Worm (Caenorhabditis elegans) whole organism, L1 larva: Measurements from ENCODE around the gene C29F7.3.

ENCODE experiments used
- fkh-10 ChIP-seq: sonication (generic microtip); optimal IDR thresholded peaks from 2 replicates; lab custom pipeline; 2017; ENCODE audit warnings: missing biosample characterization, missing genetic modification reagents, missing genetic modification characterization
- lin-13 ChIP-seq: fragments of 150-350 bp; optimal IDR thresholded peaks from 2 replicates; lab custom pipeline; 2014; ENCODE audit warnings: missing biosample characterization, missing genetic modification reagents, missing genetic modification characterization
- nhr-12 ChIP-seq: sonication (generic microtip); optimal IDR thresholded peaks from 2 replicates; lab custom pipeline; 2017; ENCODE audit warnings: missing biosample characterization, missing genetic modification characterization
- nhr-237 ChIP-seq: fragments of 150-350 bp; optimal IDR thresholded peaks from 2 replicates; lab custom pipeline; 2014; ENCODE audit warnings: missing biosample characterization, missing genetic modification characterization
- pqm-1 ChIP-seq: sonication (generic microtip); optimal IDR thresholded peaks from 3 replicates; lab custom pipeline; 2017; ENCODE audit warnings: missing biosample characterization, missing genetic modification characterization
- snpc-4 ChIP-seq: fragments of 150-350 bp; optimal IDR thresholded peaks from 2 replicates; lab custom pipeline; 2014; ENCODE audit warnings: missing biosample characterization, missing genetic modification characterization
- sptf-1 ChIP-seq: fragments of 150-350 bp; optimal IDR thresholded peaks from 2 replicates; lab custom pipeline; 2014; ENCODE audit warnings: missing biosample characterization, missing genetic modification characterization
- unc-86 ChIP-seq: sonication (generic microtip); optimal IDR thresholded peaks from 2 replicates; lab custom pipeline; 2016; ENCODE audit warnings: missing genetic modification characterization, missing compliant biosample characterization
- vab-15 ChIP-seq: sonication (generic microtip); optimal IDR thresholded peaks from 2 replicates; lab custom pipeline; 2017; ENCODE audit warnings: missing genotype, mild to moderate bottlenecking, missing genetic modification characterization, missing compliant biosample characterization

DNA sequence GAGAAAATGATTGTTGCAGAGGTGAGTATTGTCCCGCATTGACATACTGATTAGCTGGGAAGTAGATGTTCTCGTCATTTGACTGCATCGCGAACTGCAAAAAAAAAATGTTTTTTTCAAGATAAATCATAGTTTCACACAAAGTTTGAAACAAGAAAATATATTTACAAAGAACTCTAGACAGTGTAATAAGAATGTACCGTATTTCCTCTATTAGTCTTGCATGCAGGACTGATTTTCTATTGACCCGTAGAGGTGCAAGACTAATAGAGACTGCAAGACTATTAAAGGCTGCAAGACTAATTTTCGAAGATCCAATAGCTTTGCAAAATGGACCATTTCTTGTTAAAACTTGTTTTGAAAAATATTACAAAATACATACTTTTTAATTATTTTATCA, 3.6 kb upstream of the C29F7.3 start, which contains the start of gene fkh-3:
- no peak for TF ChIP-seq lin-13
- no peak for TF ChIP-seq sptf-1 (tag; lab: Kevin White, UChicago)
- TF ChIP-seq snpc-4 (tag; lab: Kevin White, UChicago), result no peak
- no peak for TF ChIP-seq fkh-10 (GFP tag; lab: Kevin White, UChicago)
- TF ChIP-seq nhr-237 (tag; lab: Kevin White, UChicago), result no peak
- TF ChIP-seq unc-86 (tag; lab: Kevin White, UChicago), result no peak
- no peak for TF ChIP-seq vab-15 (tag; lab: Kevin White, UChicago)
- TF ChIP-seq pqm-1 (tag; lab: Kevin White, UChicago), result no peak
- TF ChIP-seq nhr-12 (tag; lab: Kevin White, UChicago), result no peak
